Worm (Caenorhabditis elegans) whole organism, mixed stage, embryonic: ENCODE data around the gene C38C6.3.

Source experiments
- M03D4.4 ChIP-seq: sonication (generic microtip); optimal IDR thresholded peaks from 2 replicates; lab custom pipeline; 2017; ENCODE audit warnings: mild to moderate bottlenecking, missing genetic modification characterization, missing compliant biosample characterization
- bed-3 ChIP-seq: fragments of 200-800 bp; sonication (Bioruptor generic); optimal IDR thresholded peaks from 3 replicates; lab custom pipeline; 2018; ENCODE audit warnings: mild to moderate bottlenecking, missing genetic modification characterization, moderate library complexity, missing compliant biosample characterization
- ceh-39 ChIP-seq: fragments of 150-350 bp; optimal IDR thresholded peaks from 2 replicates; lab custom pipeline; 2014; ENCODE audit warnings: missing biosample characterization, missing genetic modification characterization
- ceh-43 ChIP-seq: fragments of 200-800 bp; sonication (Bioruptor generic); optimal IDR thresholded peaks from 2 replicates; lab custom pipeline; 2018; ENCODE audit warnings: mild to moderate bottlenecking, missing genetic modification characterization, moderate library complexity, missing compliant biosample characterization
- cnd-1 ChIP-seq: fragments of 200-800 bp; sonication (Bioruptor generic); optimal IDR thresholded peaks from 2 replicates; lab custom pipeline; 2018; ENCODE audit warnings: mild to moderate bottlenecking, missing genetic modification characterization, missing compliant biosample characterization
- elt-1 ChIP-seq: sonication (generic microtip); optimal IDR thresholded peaks from 2 replicates; lab custom pipeline; 2017; ENCODE audit warnings: missing genetic modification characterization, mild to moderate bottlenecking, missing compliant biosample characterization, antibody characterized with exemption, moderate library complexity, borderline replicate concordance; ENCODE audit not compliant: insufficient read depth
- elt-3 ChIP-seq: fragments of 150-350 bp; optimal IDR thresholded peaks from 2 replicates; lab custom pipeline; 2014; ENCODE audit warnings: missing biosample characterization, missing genetic modification characterization
- flh-1 ChIP-seq: fragments of 200-800 bp; sonication (Bioruptor generic); optimal IDR thresholded peaks from 2 replicates; lab custom pipeline; 2018; ENCODE audit warnings: mild to moderate bottlenecking, missing genetic modification characterization, moderate library complexity, missing compliant biosample characterization
- ham-2 ChIP-seq: fragments of 200-800 bp; sonication (Bioruptor generic); optimal IDR thresholded peaks from 2 replicates; lab custom pipeline; 2018; ENCODE audit warnings: mild to moderate bottlenecking, missing genetic modification characterization, missing compliant biosample characterization
- hlh-1 ChIP-seq: fragments of 150-350 bp; optimal IDR thresholded peaks from 2 replicates; lab custom pipeline; 2014; ENCODE audit warnings: missing biosample characterization, missing genetic modification reagents, missing genetic modification characterization
- lin-13 ChIP-seq: fragments of 150-350 bp; optimal IDR thresholded peaks from 2 replicates; lab custom pipeline; 2014; ENCODE audit warnings: missing biosample characterization, missing genetic modification characterization
- lin-32 ChIP-seq: fragments of 200-800 bp; sonication (Bioruptor generic); optimal IDR thresholded peaks from 2 replicates; lab custom pipeline; 2018; ENCODE audit warnings: mild to moderate bottlenecking, missing genetic modification characterization, missing compliant biosample characterization
- lsy-2 ChIP-seq: fragments of 150-350 bp; optimal IDR thresholded peaks from 2 replicates; lab custom pipeline; 2014; ENCODE audit warnings: missing biosample characterization, missing genetic modification characterization
- mab-5 ChIP-seq: fragments of 150-350 bp; optimal IDR thresholded peaks from 2 replicates; lab custom pipeline; 2014; ENCODE audit warnings: missing biosample characterization, missing genetic modification characterization
- mep-1 ChIP-seq: fragments of 150-350 bp; optimal IDR thresholded peaks from 2 replicates; lab custom pipeline; 2017; ENCODE audit warnings: missing biosample characterization, missing genetic modification reagents, missing genetic modification characterization, inconsistent platforms
- mls-2 ChIP-seq: sonication (generic microtip); optimal IDR thresholded peaks from 2 replicates; lab custom pipeline; 2016; ENCODE audit warnings: mild to moderate bottlenecking, missing genetic modification characterization, moderate library complexity, missing compliant biosample characterization
- nhr-12 ChIP-seq: fragments of 150-350 bp; optimal IDR thresholded peaks from 2 replicates; lab custom pipeline; 2014; ENCODE audit warnings: missing biosample characterization, missing genetic modification characterization
- nhr-237 ChIP-seq: fragments of 150-350 bp; optimal IDR thresholded peaks from 2 replicates; lab custom pipeline; 2014; ENCODE audit warnings: missing biosample characterization, missing genetic modification characterization
- nhr-28 ChIP-seq: fragments of 150-350 bp; optimal IDR thresholded peaks from 2 replicates; lab custom pipeline; 2014; ENCODE audit warnings: missing biosample characterization, missing genetic modification characterization
- nhr-76 ChIP-seq: sonication (generic microtip); optimal IDR thresholded peaks from 2 replicates; lab custom pipeline; 2017; ENCODE audit warnings: missing biosample characterization, missing genetic modification characterization
- pha-4 ChIP-seq: fragments of 150-350 bp; optimal IDR thresholded peaks from 2 replicates; lab custom pipeline; 2018; ENCODE audit warnings: missing biosample characterization, missing genetic modification reagents, missing genetic modification characterization
- sem-2 ChIP-seq: fragments of 200-800 bp; sonication (Bioruptor generic); optimal IDR thresholded peaks from 2 replicates; lab custom pipeline; 2018; ENCODE audit warnings: mild to moderate bottlenecking, missing genetic modification characterization, missing compliant biosample characterization
- sptf-1 ChIP-seq: sonication (generic microtip); optimal IDR thresholded peaks from 2 replicates; lab custom pipeline; 2017; ENCODE audit warnings: mild to moderate bottlenecking, missing genetic modification characterization, moderate library complexity, missing compliant biosample characterization
- tbx-8 ChIP-seq: fragments of 200-800 bp; sonication (Bioruptor generic); optimal IDR thresholded peaks from 2 replicates; lab custom pipeline; 2018; ENCODE audit warnings: mild to moderate bottlenecking, missing genetic modification characterization, moderate library complexity, missing compliant biosample characterization
- unc-120 ChIP-seq: sonication (generic microtip); optimal IDR thresholded peaks from 2 replicates; lab custom pipeline; 2017; ENCODE audit warnings: missing genetic modification characterization, missing compliant biosample characterization; ENCODE audit not compliant: poor library complexity, severe bottlenecking
- unc-39 ChIP-seq: fragments of 150-350 bp; optimal IDR thresholded peaks from 2 replicates; lab custom pipeline; 2014; ENCODE audit warnings: missing biosample characterization, missing genetic modification characterization
- zip-8 ChIP-seq: fragments of 150-350 bp; optimal IDR thresholded peaks from 2 replicates; lab custom pipeline; 2014; ENCODE audit warnings: missing biosample characterization, missing genetic modification characterization
- ztf-11 ChIP-seq: fragments of 150-350 bp; optimal IDR thresholded peaks from 2 replicates; lab custom pipeline; 2014; ENCODE audit warnings: missing biosample characterization, missing genetic modification characterization

Gene C38C6.3

DNA sequence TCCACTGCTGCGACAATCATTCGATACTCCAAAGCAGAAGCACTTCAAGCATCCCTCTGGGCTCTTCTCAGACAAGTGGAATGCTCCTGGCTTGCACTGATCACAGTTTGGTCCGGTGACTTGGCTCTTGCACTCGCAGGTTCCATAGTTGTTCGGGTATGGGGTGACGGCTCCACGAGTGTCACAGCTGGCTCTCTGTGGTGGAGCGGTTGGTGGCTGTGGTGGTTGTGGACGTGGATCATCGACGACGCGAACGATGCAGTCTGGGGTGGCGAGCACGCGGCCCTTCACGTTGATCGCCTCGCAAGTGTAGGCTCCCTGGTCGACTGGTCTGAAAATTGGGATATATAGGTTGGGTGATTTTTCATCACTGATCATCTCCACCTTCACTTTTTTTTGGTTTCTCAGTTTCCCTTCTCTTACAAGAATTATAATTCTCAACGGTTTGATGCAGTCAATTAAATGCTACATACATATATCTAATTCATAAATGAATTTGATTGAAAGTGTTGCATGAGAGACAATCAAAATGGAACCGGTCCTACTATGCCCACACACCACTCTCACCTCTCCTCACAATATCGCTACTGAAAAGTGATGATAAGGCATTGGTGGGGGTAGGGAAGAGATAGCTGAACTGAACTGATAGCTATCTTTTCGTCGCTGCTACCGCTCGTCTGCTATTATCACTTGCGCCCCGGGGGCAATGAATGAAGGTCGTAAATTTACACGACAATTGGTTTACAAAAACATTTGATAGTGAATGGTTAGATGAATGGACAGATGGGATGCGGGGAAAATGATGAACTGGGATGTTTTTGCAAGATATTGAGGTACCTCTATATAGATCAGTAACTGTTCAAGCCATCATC, 32.0 kb downstream of the C38C6.3 start:
- no peak for TF ChIP-seq sptf-1 (tag; lab: Kevin White, UChicago)
- peak; percentile 36 for TF ChIP-seq ham-2 (GFP tag; lab: Kevin White, UChicago)
- TF ChIP-seq, all 35 proteins: peak for 1

DNA sequence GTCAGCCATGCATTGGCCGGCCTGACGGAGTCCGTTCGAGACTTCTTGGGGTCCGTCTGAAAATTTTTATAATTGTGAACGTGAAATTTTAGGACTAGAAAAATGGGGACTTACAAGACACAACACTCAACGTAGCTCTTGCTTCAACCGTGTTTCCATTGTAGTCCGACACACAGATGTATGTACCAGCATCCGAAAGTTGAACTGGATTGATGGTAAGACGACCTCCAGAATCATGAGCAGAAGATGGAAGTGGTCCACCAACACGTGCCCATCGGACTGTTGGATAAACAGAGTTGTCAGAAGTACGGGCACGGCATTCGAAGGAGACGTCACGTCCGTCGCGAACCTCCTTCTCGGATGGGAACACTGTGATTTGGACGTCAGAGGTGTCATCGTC, 33.4 kb downstream of the C38C6.3 start:
- TF ChIP-seq unc-39 (tag; lab: Kevin White, UChicago) (no peak), cnd-1 (tag; lab: Kevin White, UChicago) (no peak), ham-2 (GFP tag; lab: Kevin White, UChicago) (no peak), lin-32 (GFP tag; lab: Kevin White, UChicago) (no peak), mep-1 (tag; lab: Kevin White, UChicago) (no peak), nhr-12 (tag; lab: Kevin White, UChicago) (no peak), ceh-43 (GFP tag; lab: Kevin White, UChicago) (no peak), lin-13 (no peak), sem-2 (GFP tag; lab: Kevin White, UChicago) (no peak), elt-1 (tag; lab: Kevin White, UChicago) (no peak), ceh-39 (tag; lab: Kevin White, UChicago) (no peak), flh-1 (GFP tag; lab: Kevin White, UChicago) (no peak), nhr-237 (tag; lab: Kevin White, UChicago) (no peak), elt-3 (tag; lab: Kevin White, UChicago) (no peak), unc-120 (tag; lab: Kevin White, UChicago) (no peak), tbx-8 (GFP tag; lab: Kevin White, UChicago) (no peak)

DNA sequence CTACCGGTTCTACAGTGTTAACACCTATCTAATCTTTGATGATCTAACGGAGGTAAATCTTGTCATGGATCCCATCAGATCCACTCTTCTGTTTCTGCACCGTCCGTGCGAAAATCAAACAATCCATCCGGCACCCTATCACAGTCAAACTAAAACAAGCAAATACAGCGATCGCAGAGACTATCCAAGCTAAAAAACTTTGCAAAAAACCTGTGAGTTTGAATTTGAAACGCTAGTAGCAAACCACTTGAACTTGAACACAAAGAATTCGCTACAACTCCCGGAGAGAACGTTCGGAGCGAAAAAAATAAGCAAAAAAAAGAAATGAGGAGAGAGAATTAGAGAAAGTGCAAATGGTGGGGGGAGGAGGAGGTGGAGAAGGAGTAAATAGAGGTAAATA, 35.7 kb downstream of the C38C6.3 start:
- TF ChIP-seq ceh-39 (tag; lab: Kevin White, UChicago) = no peak
- no peak for TF ChIP-seq flh-1 (GFP tag; lab: Kevin White, UChicago)
- TF ChIP-seq tbx-8 (GFP tag; lab: Kevin White, UChicago) = no peak
- no peak for TF ChIP-seq unc-120 (tag; lab: Kevin White, UChicago)
- no peak for TF ChIP-seq cnd-1 (tag; lab: Kevin White, UChicago)
- no peak for TF ChIP-seq ceh-43 (GFP tag; lab: Kevin White, UChicago)
- no peak for TF ChIP-seq nhr-12 (tag; lab: Kevin White, UChicago)
- TF ChIP-seq nhr-28 (tag; lab: Kevin White, UChicago) = no peak
- no peak for TF ChIP-seq mab-5 (tag; lab: Kevin White, UChicago)
- no peak for TF ChIP-seq lin-13
- TF ChIP-seq mls-2 (tag; lab: Kevin White, UChicago) = no peak
- no peak for TF ChIP-seq ham-2 (GFP tag; lab: Kevin White, UChicago)
- no peak for TF ChIP-seq nhr-237 (tag; lab: Kevin White, UChicago)
- no peak for TF ChIP-seq elt-1 (tag; lab: Kevin White, UChicago)
- no peak for TF ChIP-seq zip-8
- TF ChIP-seq lsy-2 = no peak
- TF ChIP-seq ztf-11 (tag; lab: Kevin White, UChicago) = no peak
- TF ChIP-seq bed-3 (GFP tag; lab: Kevin White, UChicago) = no peak

DNA sequence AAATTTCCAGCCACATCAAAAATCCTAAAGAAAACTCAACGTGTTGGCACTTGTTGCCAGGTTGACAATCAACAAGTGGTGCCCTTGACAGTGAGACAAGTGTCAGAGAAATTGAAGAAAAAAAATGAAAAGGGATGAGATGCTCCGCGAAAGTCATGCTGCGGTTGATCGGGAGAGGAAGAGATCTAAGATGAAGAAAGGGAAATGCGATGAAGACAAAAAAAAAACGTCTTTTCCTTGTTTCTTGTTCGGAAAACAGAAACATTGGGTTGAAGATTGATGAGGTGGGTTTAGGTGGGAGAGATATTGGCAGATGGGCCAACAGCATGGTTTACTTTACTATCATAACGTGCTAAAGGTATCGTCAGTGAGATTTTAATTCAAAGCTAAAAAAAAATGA, 37.3 kb downstream of the C38C6.3 start:
- TF ChIP-seq tbx-8 (GFP tag; lab: Kevin White, UChicago) (no peak), hlh-1 (tag; lab: Kevin White, UChicago) (no peak), nhr-12 (tag; lab: Kevin White, UChicago) (no peak), ceh-39 (tag; lab: Kevin White, UChicago) (no peak), nhr-28 (tag; lab: Kevin White, UChicago) (no peak), nhr-76 (no peak), elt-1 (tag; lab: Kevin White, UChicago) (no peak), unc-120 (tag; lab: Kevin White, UChicago) (no peak), elt-3 (tag; lab: Kevin White, UChicago) (no peak), sem-2 (GFP tag; lab: Kevin White, UChicago) (no peak), M03D4.4 (tag; lab: Kevin White, UChicago) (no peak), pha-4 (tag; lab: Kevin White, UChicago) (no peak)
- TF ChIP-seq, all 35 proteins: peak for 0
